Worm (Caenorhabditis elegans): ENCODE results near the gene Y97E10AL.1.

- TF ChIP-seq nhr-11 (tag; optimal IDR thresholded peaks at IDR 0.05): no peak
- no peak for TF ChIP-seq pqm-1 (tag; optimal IDR thresholded peaks at IDR 0.05)
- TF ChIP-seq pha-4 (tag; optimal IDR thresholded peaks at IDR 0.05): no peak
Measured at ce11 chrV:7946229-7946628, 39.7 kb upstream of the Y97E10AL.1 start.

All from whole organism, L3 larva.